Fruit fly (Drosophila melanogaster) whole organism, embryonic: ENCODE data around the gene pod1.

ENCODE experiments used
- Asciz ChIP-seq: fragments of 200-800 bp; sonication (Bioruptor generic); optimal IDR thresholded peaks from 2 replicates; lab custom pipeline; 2017; ENCODE audit warnings: missing biosample characterization, mild to moderate bottlenecking, missing genetic modification characterization, missing genetic modification reagents
- Atf6 ChIP-seq: fragments of 200-800 bp; sonication (Bioruptor generic); IDR thresholded peaks from 2 replicates; pipeline ENCODE4 v1.3.6; 2022; ENCODE audit warnings: missing biosample characterization, missing genetic modification characterization
- CG1024 ChIP-seq: fragments of 200-800 bp; sonication (Bioruptor generic); IDR thresholded peaks from 2 replicates; pipeline ENCODE4 v1.3.6; 2022; ENCODE audit warnings: missing biosample characterization, missing genetic modification characterization
- CG10654 ChIP-seq: fragments of 200-800 bp; sonication (Bioruptor generic); optimal IDR thresholded peaks from 2 replicates; lab custom pipeline; 2016; ENCODE audit warnings: missing biosample characterization, missing genetic modification characterization
- CG10959 ChIP-seq: fragments of 200-800 bp; sonication (Bioruptor generic); IDR thresholded peaks from 2 replicates; pipeline ENCODE4 v1.3.6; 2022; ENCODE audit warnings: missing biosample characterization, missing genetic modification characterization
- CG12104 ChIP-seq: fragments of 200-800 bp; sonication (Bioruptor generic); optimal IDR thresholded peaks from 3 replicates; lab custom pipeline; 2016; ENCODE audit warnings: missing biosample characterization, missing genetic modification characterization
- CG14965 ChIP-seq: fragments of 200-800 bp; sonication (Bioruptor generic); optimal IDR thresholded peaks from 2 replicates; lab custom pipeline; 2016; ENCODE audit warnings: missing biosample characterization, missing genetic modification characterization, borderline replicate concordance
- CG16815 ChIP-seq: fragments of 200-800 bp; sonication (Bioruptor generic); optimal IDR thresholded peaks from 3 replicates; lab custom pipeline; 2017; ENCODE audit warnings: missing biosample characterization, mild to moderate bottlenecking, missing genetic modification characterization
- CG1792 ChIP-seq: fragments of 200-800 bp; sonication (Bioruptor generic); optimal IDR thresholded peaks from 2 replicates; lab custom pipeline; 2016; ENCODE audit warnings: missing biosample characterization, missing genetic modification characterization
- CG18764 ChIP-seq: fragments of 200-800 bp; sonication (Bioruptor generic); optimal IDR thresholded peaks from 3 replicates; lab custom pipeline; 2016; ENCODE audit warnings: missing biosample characterization, missing genetic modification characterization
- CG30020 ChIP-seq: fragments of 200-800 bp; optimal IDR thresholded peaks from 2 replicates; lab custom pipeline; 2019; ENCODE audit warnings: missing biosample characterization, mild to moderate bottlenecking, missing genetic modification characterization, moderate library complexity
- CG33213 ChIP-seq: fragments of 200-800 bp; sonication (Bioruptor generic); optimal IDR thresholded peaks from 3 replicates; lab custom pipeline; 2016; ENCODE audit warnings: missing biosample characterization, missing genetic modification characterization
- CG33557 ChIP-seq: fragments of 200-800 bp; sonication (Bioruptor generic); optimal IDR thresholded peaks from 2 replicates; lab custom pipeline; 2019; ENCODE audit warnings: missing biosample characterization, mild to moderate bottlenecking, missing genetic modification characterization, moderate library complexity
- CG3407 ChIP-seq: fragments of 200-800 bp; sonication (Bioruptor generic); optimal IDR thresholded peaks from 2 replicates; lab custom pipeline; 2018; ENCODE audit warnings: missing biosample characterization, mild to moderate bottlenecking, missing genetic modification characterization
- CG4617 ChIP-seq: fragments of 200-800 bp; sonication (Bioruptor generic); optimal IDR thresholded peaks from 3 replicates; lab custom pipeline; 2016; ENCODE audit warnings: missing biosample characterization, missing genetic modification characterization, borderline replicate concordance
- CG5953 ChIP-seq: fragments of 200-800 bp; sonication (Bioruptor generic); IDR thresholded peaks from 2 replicates; pipeline ENCODE4 v1.3.6; 2022; ENCODE audit warnings: missing biosample characterization, missing genetic modification characterization
- CG7271 ChIP-seq: fragments of 200-800 bp; sonication (Bioruptor generic); optimal IDR thresholded peaks from 2 replicates; lab custom pipeline; 2018; ENCODE audit warnings: missing biosample characterization, mild to moderate bottlenecking, missing genetic modification characterization, moderate library complexity
- CG7987 ChIP-seq: fragments of 200-800 bp; sonication (Bioruptor generic); optimal IDR thresholded peaks from 2 replicates; lab custom pipeline; 2018; ENCODE audit warnings: missing biosample characterization, mild to moderate bottlenecking, missing genetic modification characterization, moderate library complexity
- CG9609 ChIP-seq: fragments of 200-800 bp; sonication (Bioruptor generic); optimal IDR thresholded peaks from 3 replicates; lab custom pipeline; 2016; ENCODE audit warnings: missing biosample characterization, missing genetic modification characterization
- CTCF ChIP-seq: fragments of 200-800 bp; sonication (Bioruptor generic); optimal IDR thresholded peaks from 2 replicates; lab custom pipeline; 2017; ENCODE audit warnings: missing biosample characterization, mild to moderate bottlenecking, missing genetic modification characterization, moderate library complexity
- D19A ChIP-seq: fragments of 200-800 bp; optimal IDR thresholded peaks from 3 replicates; lab custom pipeline; 2019; ENCODE audit warnings: missing biosample characterization, mild to moderate bottlenecking, missing genetic modification characterization, moderate library complexity
- Dad ChIP-seq: fragments of 200-800 bp; sonication (Bioruptor generic); optimal IDR thresholded peaks from 3 replicates; lab custom pipeline; 2016; ENCODE audit warnings: missing biosample characterization, missing genetic modification characterization
- E2f1 ChIP-seq: fragments of 200-800 bp; sonication (Bioruptor generic); IDR thresholded peaks from 2 replicates; pipeline ENCODE4 v1.3.6; 2022; ENCODE audit warnings: missing biosample characterization, missing genetic modification characterization
- Ets97D ChIP-seq: fragments of 200-800 bp; sonication (Bioruptor generic); optimal IDR thresholded peaks from 3 replicates; lab custom pipeline; 2016; ENCODE audit warnings: missing biosample characterization, missing genetic modification characterization
- Lpt ChIP-seq: fragments of >200 bp; optimal IDR thresholded peaks from 2 replicates; lab custom pipeline; 2018; ENCODE audit warnings: missing biosample characterization, missing genetic modification characterization
- NC2β ChIP-seq: fragments of 200-800 bp; sonication (Bioruptor generic); optimal IDR thresholded peaks from 2 replicates; lab custom pipeline; 2016; ENCODE audit warnings: missing biosample characterization, missing genetic modification characterization
- NFAT ChIP-seq: fragments of 200-800 bp; sonication (Bioruptor generic); IDR thresholded peaks from 2 replicates; pipeline ENCODE4 v1.3.6; 2022; ENCODE audit warnings: missing biosample characterization, missing genetic modification characterization
- NfI ChIP-seq: fragments of 200-800 bp; sonication (Bioruptor generic); optimal IDR thresholded peaks from 3 replicates; lab custom pipeline; 2018; ENCODE audit warnings: missing biosample characterization, mild to moderate bottlenecking, missing genetic modification characterization, moderate library complexity
- Rfx ChIP-seq: fragments of 200-800 bp; sonication (Bioruptor generic); IDR thresholded peaks from 2 replicates; pipeline ENCODE4 v1.3.6; 2022; ENCODE audit warnings: missing biosample characterization, missing genetic modification characterization
- Six4 ChIP-seq: fragments of 200-800 bp; sonication (Bioruptor generic); optimal IDR thresholded peaks from 2 replicates; lab custom pipeline; 2016; ENCODE audit warnings: missing biosample characterization, missing genetic modification characterization
- Sry-δ ChIP-seq: fragments of 200-800 bp; sonication (Bioruptor generic); optimal IDR thresholded peaks from 2 replicates; lab custom pipeline; 2016; ENCODE audit warnings: missing biosample characterization, missing genetic modification characterization
- Tbp ChIP-seq: fragments of >200 bp; optimal IDR thresholded peaks from 2 replicates; lab custom pipeline; 2018; ENCODE audit warnings: missing biosample characterization, missing genetic modification characterization
- Vsx1 ChIP-seq: fragments of 200-800 bp; sonication (Bioruptor generic); optimal IDR thresholded peaks from 2 replicates; lab custom pipeline; 2017; ENCODE audit warnings: missing biosample characterization, mild to moderate bottlenecking, missing genetic modification characterization, missing genetic modification reagents
- aop ChIP-seq: fragments of 200-800 bp; sonication (Bioruptor generic); IDR thresholded peaks from 2 replicates; pipeline ENCODE4 v1.3.6; 2022; ENCODE audit warnings: missing biosample characterization, missing genetic modification characterization
- bigmax ChIP-seq: fragments of 200-800 bp; sonication (Bioruptor generic); optimal IDR thresholded peaks from 2 replicates; lab custom pipeline; 2018; ENCODE audit warnings: missing biosample characterization, mild to moderate bottlenecking, missing genetic modification characterization
- bowl ChIP-seq: fragments of 200-800 bp; sonication (Bioruptor generic); IDR thresholded peaks from 2 replicates; pipeline ENCODE4 v1.3.6; 2022; ENCODE audit warnings: missing biosample characterization, missing genetic modification characterization
- chm ChIP-seq: fragments of 200-800 bp; sonication (Bioruptor generic); IDR thresholded peaks from 2 replicates; pipeline ENCODE4 v1.3.6; 2022; ENCODE audit warnings: missing biosample characterization, missing genetic modification characterization
- crp ChIP-seq, 2 experiments: fragments of 200-800 bp; sonication (Bioruptor generic); optimal IDR thresholded peaks; 2 replicates in 1 of 2; 3 replicates in 1 of 2; lab custom pipeline; 2017; ENCODE audit warnings: missing biosample characterization in 2 of 2, missing genetic modification characterization in 2 of 2, mild to moderate bottlenecking in 1 of 2, moderate library complexity in 1 of 2
- da ChIP-seq: fragments of 200-800 bp; sonication (Bioruptor generic); optimal IDR thresholded peaks from 2 replicates; lab custom pipeline; 2016; ENCODE audit warnings: missing biosample characterization, missing genetic modification characterization
- danr ChIP-seq: fragments of 200-800 bp; sonication (Bioruptor generic); IDR thresholded peaks from 2 replicates; pipeline ENCODE4 v1.3.6; 2022; ENCODE audit warnings: missing biosample characterization, missing genetic modification characterization
- en ChIP-seq: fragments of 200-800 bp; sonication (Bioruptor generic); optimal IDR thresholded peaks from 2 replicates; lab custom pipeline; 2016; ENCODE audit warnings: missing biosample characterization, missing genetic modification characterization
- esg ChIP-seq: fragments of 200-800 bp; sonication (Bioruptor generic); conservative IDR thresholded peaks from 2 replicates; pipeline ENCODE4 v1.3.6; 2022; ENCODE audit warnings: missing biosample characterization, missing genetic modification characterization
- gsb ChIP-seq: fragments of 200-800 bp; sonication (Bioruptor generic); IDR thresholded peaks from 2 replicates; pipeline ENCODE4 v1.3.6; 2022; ENCODE audit warnings: missing biosample characterization, missing genetic modification characterization
- jigr1 ChIP-seq: fragments of 200-800 bp; sonication (Bioruptor generic); IDR thresholded peaks from 3 replicates; pipeline ENCODE4 v1.3.6; 2022; ENCODE audit warnings: missing biosample characterization, missing genetic modification characterization
- kay ChIP-seq: fragments of 200-800 bp; sonication (Bioruptor generic); optimal IDR thresholded peaks from 2 replicates; lab custom pipeline; 2016; ENCODE audit warnings: missing biosample characterization, missing genetic modification characterization
- odd ChIP-seq: fragments of 200-800 bp; sonication (Bioruptor generic); optimal IDR thresholded peaks from 2 replicates; lab custom pipeline; 2017; ENCODE audit warnings: missing biosample characterization, mild to moderate bottlenecking, missing genetic modification characterization
- org-1 ChIP-seq: fragments of 200-800 bp; sonication (Bioruptor generic); optimal IDR thresholded peaks from 2 replicates; lab custom pipeline; 2017; ENCODE audit warnings: missing biosample characterization, missing genetic modification characterization
- otp ChIP-seq: fragments of 200-800 bp; sonication (Bioruptor generic); IDR thresholded peaks from 3 replicates; pipeline ENCODE4, ENCODE4 v1.3.6; 2022; ENCODE audit warnings: missing biosample characterization, missing genetic modification characterization
- p53 ChIP-seq: fragments of 200-800 bp; sonication (Bioruptor generic); optimal IDR thresholded peaks from 2 replicates; lab custom pipeline; 2016; ENCODE audit warnings: missing biosample characterization, missing genetic modification characterization
- ssp ChIP-seq: fragments of 200-800 bp; sonication (Bioruptor generic); IDR thresholded peaks from 2 replicates; pipeline ENCODE4 v1.3.6; 2022; ENCODE audit warnings: missing biosample characterization, missing genetic modification characterization
- stc ChIP-seq: fragments of 200-800 bp; sonication (Bioruptor generic); IDR thresholded peaks from 2 replicates; pipeline ENCODE4 v1.3.6; 2022; ENCODE audit warnings: missing biosample characterization, missing genetic modification characterization
- vnd ChIP-seq: fragments of 200-800 bp; sonication (Bioruptor generic); IDR thresholded peaks from 3 replicates; pipeline ENCODE4 v1.3.6; 2022; ENCODE audit warnings: missing biosample characterization, missing genetic modification characterization; ENCODE audit not compliant: partially characterized antibody
- yki ChIP-seq: fragments of >200 bp; optimal IDR thresholded peaks from 3 replicates; lab custom pipeline; 2018
- z ChIP-seq: fragments of 200-800 bp; sonication (Bioruptor generic); IDR thresholded peaks from 3 replicates; pipeline ENCODE4 v1.3.6; 2022; ENCODE audit warnings: missing biosample characterization, missing genetic modification characterization

Gene pod1

dm6 chrX:6756175-6756718 lies 47.2 kb upstream of the pod1 start, which contains the start of gene sov (continued):
- peak; percentile 80 for TF ChIP-seq Sry-δ (GFP tag; lab: Kevin White, UChicago)
- TF ChIP-seq CG1792, result no peak
- TF ChIP-seq CG7987 (GFP tag; lab: Kevin White, UChicago), result peak; percentile 1
- TF ChIP-seq en, result no peak
- no peak for TF ChIP-seq D19A (tag; lab: Kevin White, UChicago)
- TF ChIP-seq gsb (GFP tag; lab: Robert Waterston, UW), result no peak
- no peak for TF ChIP-seq CG4617 (GFP tag; lab: Kevin White, UChicago)
- TF ChIP-seq CG16815 (GFP tag; lab: Kevin White, UChicago), result no peak
- TF ChIP-seq CG33557, result no peak
- no peak for TF ChIP-seq CG10959
- no peak for TF ChIP-seq CG10654
- no peak for TF ChIP-seq CG7271 (tag; lab: Kevin White, UChicago)
- TF ChIP-seq CG1024, result no peak
- no peak for TF ChIP-seq NFAT (GFP tag; lab: Robert Waterston, UW)
- TF ChIP-seq bigmax (GFP tag; lab: Kevin White, UChicago), result no peak
- no peak for TF ChIP-seq chm (GFP tag; lab: Robert Waterston, UW)
- TF ChIP-seq CTCF, result no peak
- peak; percentile 85 for TF ChIP-seq CG33213
- peak; percentile 37 for TF ChIP-seq Ets97D
- no peak for TF ChIP-seq jigr1
- TF ChIP-seq Asciz (GFP tag; lab: Kevin White, UChicago), result no peak
- no peak for TF ChIP-seq p53 (GFP tag; lab: Kevin White, UChicago)
- TF ChIP-seq Dad (GFP tag; lab: Kevin White, UChicago), result no peak
- TF ChIP-seq E2f1 (GFP tag; lab: Robert Waterston, UW), result no peak
- no peak for TF ChIP-seq aop (GFP tag; lab: Robert Waterston, UW)
- TF ChIP-seq yki (lab: Kevin White, UChicago), result no peak
- no peak for TF ChIP-seq CG9609 (GFP tag; lab: Kevin White, UChicago)
- no peak for TF ChIP-seq org-1
- no peak for TF ChIP-seq da
- TF ChIP-seq z (GFP tag; lab: Robert Waterston, UW), result no peak
- peak; percentile 81 for TF ChIP-seq vnd
- TF ChIP-seq Atf6, result no peak
- TF ChIP-seq crp (GFP tag; optimal IDR thresholded peaks at IDR 0.05; lab: Kevin White, UChicago), result no peak
- no peak for TF ChIP-seq CG18764
- no peak for TF ChIP-seq Vsx1 (GFP tag; lab: Kevin White, UChicago)
- no peak for TF ChIP-seq stc (GFP tag; lab: Robert Waterston, UW)
- no peak for TF ChIP-seq ssp (GFP tag; lab: Robert Waterston, UW)
- no peak for TF ChIP-seq CG3407 (GFP tag; lab: Kevin White, UChicago)
- no peak for TF ChIP-seq CG5953 (GFP tag; lab: Robert Waterston, UW)
- peak; percentile 37 for TF ChIP-seq CG30020 (tag; lab: Kevin White, UChicago)
- no peak for TF ChIP-seq odd (GFP tag; lab: Kevin White, UChicago)
- TF ChIP-seq esg (GFP tag; lab: Robert Waterston, UW), result no peak
- TF ChIP-seq Lpt (GFP tag; lab: Kevin White, UChicago), result no peak
- TF ChIP-seq NC2β (GFP tag; lab: Kevin White, UChicago), result no peak
- no peak for TF ChIP-seq NfI (GFP tag; lab: Kevin White, UChicago)
- no peak for TF ChIP-seq Rfx (GFP tag; lab: Robert Waterston, UW)
- TF ChIP-seq bowl (GFP tag; lab: Robert Waterston, UW), result no peak
- TF ChIP-seq danr (GFP tag; lab: Robert Waterston, UW), result no peak
- no peak for TF ChIP-seq CG12104 (GFP tag; lab: Kevin White, UChicago)
- no peak for TF ChIP-seq CG14965 (GFP tag; lab: Kevin White, UChicago)
- no peak for TF ChIP-seq otp (GFP tag; lab: Robert Waterston, UW)
- no peak for TF ChIP-seq Tbp (GFP tag; lab: Kevin White, UChicago)
- TF ChIP-seq kay (GFP tag; lab: Kevin White, UChicago), result no peak
- no peak for TF ChIP-seq Six4 (GFP tag; lab: Kevin White, UChicago)
